Fruit fly (Drosophila melanogaster) whole organism, pupa: ENCODE results near the gene ddbt.
A peak's percentile ranks its signal among the peaks of the same experiment; 100 is the strongest.

Experiments used
- CG10348 ChIP-seq: fragments of 200-800 bp; sonication (Bioruptor generic); IDR thresholded peaks from 2 replicates; pipeline ENCODE4 v1.3.6; 2022; ENCODE audit warnings: missing biosample characterization, missing genetic modification characterization
- CG12605 ChIP-seq: fragments of 200-800 bp; sonication (Bioruptor generic); IDR thresholded peaks from 2 replicates; pipeline ENCODE4 v1.3.6; 2022; ENCODE audit warnings: missing biosample characterization, missing genetic modification characterization
- CG13204 ChIP-seq: fragments of 200-800 bp; sonication (Bioruptor generic); optimal IDR thresholded peaks from 2 replicates; lab custom pipeline; 2018; ENCODE audit warnings: missing biosample characterization, mild to moderate bottlenecking, missing genetic modification characterization, moderate library complexity
- CG14655 ChIP-seq: fragments of 200-800 bp; sonication (Bioruptor generic); optimal IDR thresholded peaks from 3 replicates; lab custom pipeline; 2017; ENCODE audit warnings: mild to moderate bottlenecking, missing biosample characterization, missing genetic modification reagents, missing genetic modification characterization
- CG15710 ChIP-seq: fragments of 200-800 bp; sonication (Bioruptor generic); optimal IDR thresholded peaks from 2 replicates; lab custom pipeline; 2018; ENCODE audit warnings: missing biosample characterization, mild to moderate bottlenecking, missing genetic modification characterization, moderate library complexity
- CG17806 ChIP-seq: fragments of 200-800 bp; sonication (Bioruptor generic); optimal IDR thresholded peaks from 2 replicates; lab custom pipeline; 2018; ENCODE audit warnings: missing biosample characterization, mild to moderate bottlenecking, missing genetic modification characterization, moderate library complexity
- CG32121 ChIP-seq: fragments of 200-800 bp; sonication (Bioruptor generic); IDR thresholded peaks from 2 replicates; pipeline ENCODE4 v1.3.6; 2022; ENCODE audit warnings: missing biosample characterization, missing genetic modification characterization
- CG34367 ChIP-seq: fragments of 200-800 bp; sonication (Bioruptor generic); optimal IDR thresholded peaks from 2 replicates; lab custom pipeline; 2018; ENCODE audit warnings: missing biosample characterization, mild to moderate bottlenecking, missing genetic modification characterization
- CG4496 ChIP-seq: fragments of 200-800 bp; sonication (Bioruptor generic); IDR thresholded peaks from 3 replicates; pipeline ENCODE4 v1.3.6; 2022; ENCODE audit warnings: missing biosample characterization, missing genetic modification characterization
- CG8159 ChIP-seq: fragments of 200-800 bp; sonication (Bioruptor generic); optimal IDR thresholded peaks from 3 replicates; lab custom pipeline; 2018; ENCODE audit warnings: missing biosample characterization, mild to moderate bottlenecking, missing genetic modification characterization, moderate library complexity
- CG8301 ChIP-seq: fragments of 200-800 bp; sonication (Bioruptor generic); optimal IDR thresholded peaks from 2 replicates; lab custom pipeline; 2018; ENCODE audit warnings: missing biosample characterization, mild to moderate bottlenecking, missing genetic modification characterization
- CG9948 ChIP-seq: fragments of 200-800 bp; sonication (Bioruptor generic); optimal IDR thresholded peaks from 2 replicates; lab custom pipeline; 2018; ENCODE audit warnings: missing biosample characterization, mild to moderate bottlenecking, missing genetic modification characterization, moderate library complexity
- D1 ChIP-seq: fragments of 200-800 bp; sonication (Bioruptor generic); optimal IDR thresholded peaks from 2 replicates; lab custom pipeline; 2018; ENCODE audit warnings: missing biosample characterization, mild to moderate bottlenecking, missing genetic modification characterization, moderate library complexity
- EcR ChIP-seq: fragments of 200-800 bp; sonication (Bioruptor generic); optimal IDR thresholded peaks from 3 replicates; lab custom pipeline; 2019; ENCODE audit warnings: missing biosample characterization, missing genetic modification characterization, mild to moderate bottlenecking, moderate library complexity, missing genetic modification reagents
- Ets98B ChIP-seq: fragments of 200-800 bp; sonication (Bioruptor generic); IDR thresholded peaks from 2 replicates; pipeline ENCODE4 v1.3.6; 2022; ENCODE audit warnings: missing biosample characterization, missing genetic modification characterization
- Pif1A ChIP-seq: fragments of 200-800 bp; sonication (Bioruptor generic); optimal IDR thresholded peaks from 3 replicates; lab custom pipeline; 2016; ENCODE audit warnings: missing biosample characterization, missing genetic modification characterization
- Pif1B ChIP-seq: fragments of 200-800 bp; sonication (Bioruptor generic); optimal IDR thresholded peaks from 3 replicates; lab custom pipeline; 2016; ENCODE audit warnings: missing biosample characterization, missing genetic modification characterization
- Snoo ChIP-seq: fragments of 200-800 bp; sonication (Bioruptor generic); optimal IDR thresholded peaks from 3 replicates; lab custom pipeline; 2017; ENCODE audit warnings: missing biosample characterization, mild to moderate bottlenecking, missing genetic modification characterization, inconsistent platforms
- fd96Ca ChIP-seq: fragments of 200-800 bp; sonication (Bioruptor generic); IDR thresholded peaks from 3 replicates; pipeline ENCODE4 v1.3.6; 2022; ENCODE audit warnings: missing biosample characterization, missing genetic modification characterization
- gl ChIP-seq: fragments of 200-800 bp; sonication (Bioruptor generic); optimal IDR thresholded peaks from 2 replicates; lab custom pipeline; 2018; ENCODE audit warnings: missing biosample characterization, mild to moderate bottlenecking, missing genetic modification characterization
- rn ChIP-seq: fragments of 200-800 bp; sonication (Bioruptor generic); IDR thresholded peaks from 2 replicates; pipeline ENCODE4 v1.3.6; 2022; ENCODE audit warnings: missing biosample characterization, missing genetic modification characterization

ddbt gene

DNA sequence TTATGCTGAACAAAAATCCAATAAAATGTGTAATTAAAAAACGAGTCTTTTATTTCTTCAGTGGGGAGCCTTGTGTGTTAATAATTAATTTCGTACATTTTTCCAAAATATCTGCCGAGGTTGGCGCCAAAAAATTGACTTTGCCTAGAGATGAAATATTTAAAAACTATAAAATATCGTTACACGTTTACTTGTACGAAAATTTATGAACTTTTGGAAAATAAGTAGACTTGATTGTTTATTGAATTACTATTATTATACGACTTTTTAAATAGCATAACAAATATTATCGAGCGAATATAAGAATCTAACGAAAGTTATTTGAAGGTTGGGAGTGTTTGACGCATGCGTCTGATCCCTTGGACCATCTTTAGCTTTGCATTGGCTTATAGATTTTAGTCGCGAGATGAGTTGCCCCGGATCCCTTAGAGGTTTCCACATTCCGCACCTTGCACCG, 39.2 kb downstream of the ddbt start, which contains the start of gene CG1231:
Gene CG1231, plus strand, starts transcription at position 407 of the 457 bp plus-strand sequence.
- TF ChIP-seq D1 (tag; lab: Kevin White, UChicago): no peak
- no peak for TF ChIP-seq Pif1A
- TF ChIP-seq CG12605 (GFP tag; lab: Robert Waterston, UW): no peak
- TF ChIP-seq CG17806 (tag; lab: Kevin White, UChicago): no peak
- TF ChIP-seq CG13204 (GFP tag; lab: Kevin White, UChicago): no peak
- no peak for TF ChIP-seq CG10348 (GFP tag; lab: Robert Waterston, UW)
- no peak for TF ChIP-seq CG14655 (GFP tag; lab: Kevin White, UChicago)
- TF ChIP-seq rn (GFP tag; lab: Robert Waterston, UW): no peak
- TF ChIP-seq CG8159: no peak
- TF ChIP-seq CG8301 (tag; lab: Kevin White, UChicago): no peak
- TF ChIP-seq CG4496 (GFP tag; lab: Robert Waterston, UW): no peak
- no peak for TF ChIP-seq fd96Ca

dm6 chr3L:357681-358080, 40.8 kb downstream of the ddbt start, which contains the start of gene Roc1b:
TSS of gene Roc1b (plus strand) at chr3L:357981.
- no peak for TF ChIP-seq Ets98B
- TF ChIP-seq CG9948 (tag; lab: Kevin White, UChicago): no peak
- TF ChIP-seq rn (GFP tag; lab: Robert Waterston, UW): no peak
- no peak for TF ChIP-seq CG10348 (GFP tag; lab: Robert Waterston, UW)
- no peak for TF ChIP-seq CG14655 (GFP tag; lab: Kevin White, UChicago)
- no peak for TF ChIP-seq gl (tag; lab: Kevin White, UChicago)
- TF ChIP-seq CG15710 (tag; lab: Kevin White, UChicago): no peak
- no peak for TF ChIP-seq EcR (GFP tag; lab: Kevin White, UChicago)
- TF ChIP-seq CG17806 (tag; lab: Kevin White, UChicago): no peak
- TF ChIP-seq CG8159: no peak
- TF ChIP-seq CG32121 (GFP tag; lab: Robert Waterston, UW): no peak
- no peak for TF ChIP-seq CG12605 (GFP tag; lab: Robert Waterston, UW)
- TF ChIP-seq fd96Ca: no peak
- no peak for TF ChIP-seq CG4496 (GFP tag; lab: Robert Waterston, UW)
- no peak for TF ChIP-seq Snoo (tag; lab: Kevin White, UChicago)
- no peak for TF ChIP-seq Pif1A
- no peak for TF ChIP-seq CG13204 (GFP tag; lab: Kevin White, UChicago)
- TF ChIP-seq Pif1B (GFP tag; lab: Kevin White, UChicago): no peak
- no peak for TF ChIP-seq CG8301 (tag; lab: Kevin White, UChicago)

DNA sequence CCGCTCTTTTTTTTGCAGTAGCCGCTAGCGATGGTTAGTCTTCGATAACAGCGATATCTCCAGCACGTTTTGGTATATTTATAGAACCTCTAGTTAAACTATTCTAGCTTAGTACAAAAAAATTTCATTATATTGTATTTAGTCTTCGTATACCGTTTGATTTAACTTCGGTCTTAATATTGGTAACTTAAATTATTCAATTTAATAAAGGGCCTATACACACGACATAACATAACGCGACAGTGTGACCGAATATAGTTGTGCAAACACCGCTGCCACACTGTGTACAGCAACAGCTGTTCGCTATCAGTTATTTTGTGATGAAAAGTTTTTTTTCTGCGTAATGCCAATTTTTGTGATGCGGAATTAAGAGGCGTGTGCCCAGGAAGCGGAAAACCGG, 44.3 kb downstream of the ddbt start, which contains the start of the genes Cdc5 and CG1233:
Gene Cdc5, minus strand, starts transcription at position 183 of the 400 bp plus-strand sequence.
Gene CG1233, plus strand, starts transcription at position 272 of the 400 bp plus-strand sequence.
- TF ChIP-seq Pif1B (GFP tag; lab: Kevin White, UChicago) (no peak), CG32121 (GFP tag; lab: Robert Waterston, UW) (peak; percentile 27; the same call in 1 of the 2 replicates)

- TF ChIP-seq CG34367 (tag; lab: Kevin White, UChicago) (no peak), D1 (tag; lab: Kevin White, UChicago) (no peak), CG32121 (GFP tag; lab: Robert Waterston, UW) (no peak), Pif1A (no peak), Snoo (tag; lab: Kevin White, UChicago) (no peak), CG10348 (GFP tag; lab: Robert Waterston, UW) (no peak)
Observed at dm6 chr3L:366337-366736, 49.5 kb downstream of the ddbt start, which contains the start of gene CG13884. TSS of gene CG13884 (minus strand) at chr3L:366437.
